Fruit fly (Drosophila melanogaster) whole organism, embryonic: ENCODE results near the gene CG7966.
A peak's percentile ranks its signal among the peaks of the same experiment; 100 is the strongest.

Source experiments
- CG10209 ChIP-seq: fragments of 200-800 bp; sonication (Bioruptor generic); optimal IDR thresholded peaks from 3 replicates; lab custom pipeline; 2017; ENCODE audit warnings: missing biosample characterization, mild to moderate bottlenecking, missing genetic modification characterization, missing genetic modification reagents
- CG10274 ChIP-seq: fragments of 200-800 bp; sonication (Bioruptor generic); optimal IDR thresholded peaks from 3 replicates; lab custom pipeline; 2017; ENCODE audit warnings: missing biosample characterization, mild to moderate bottlenecking, missing genetic modification characterization
- CG11398 ChIP-seq: fragments of 200-800 bp; sonication (Bioruptor generic); optimal IDR thresholded peaks from 2 replicates; lab custom pipeline; 2016; ENCODE audit warnings: missing biosample characterization, missing genetic modification characterization
- CG12219 ChIP-seq: fragments of 200-800 bp; sonication (Bioruptor generic); optimal IDR thresholded peaks from 3 replicates; lab custom pipeline; 2018; ENCODE audit warnings: missing biosample characterization, mild to moderate bottlenecking, missing genetic modification characterization
- CG15011 ChIP-seq: fragments of 200-800 bp; sonication (Bioruptor generic); optimal IDR thresholded peaks from 3 replicates; lab custom pipeline; 2018; ENCODE audit warnings: missing biosample characterization, mild to moderate bottlenecking, missing genetic modification characterization
- CG16779 ChIP-seq: fragments of 200-800 bp; sonication (Bioruptor generic); IDR thresholded peaks from 2 replicates; pipeline ENCODE4 v1.3.6; 2022; ENCODE audit warnings: missing biosample characterization, missing genetic modification characterization
- CG17829 ChIP-seq: fragments of 200-800 bp; optimal IDR thresholded peaks from 2 replicates; lab custom pipeline; 2019; ENCODE audit warnings: missing biosample characterization, mild to moderate bottlenecking, missing genetic modification characterization, moderate library complexity
- CG1792 ChIP-seq: fragments of 200-800 bp; sonication (Bioruptor generic); optimal IDR thresholded peaks from 2 replicates; lab custom pipeline; 2016; ENCODE audit warnings: missing biosample characterization, missing genetic modification characterization
- CG1832 ChIP-seq: fragments of 200-800 bp; sonication (Bioruptor generic); optimal IDR thresholded peaks from 2 replicates; lab custom pipeline; 2017; ENCODE audit warnings: missing biosample characterization, mild to moderate bottlenecking, missing genetic modification characterization, inconsistent platforms
- CG2120 ChIP-seq: fragments of 200-800 bp; sonication (Bioruptor generic); optimal IDR thresholded peaks from 3 replicates; lab custom pipeline; 2016; ENCODE audit warnings: missing biosample characterization, missing genetic modification characterization
- CG2678 ChIP-seq: fragments of 200-800 bp; sonication (Bioruptor generic); optimal IDR thresholded peaks from 3 replicates; lab custom pipeline; 2019; ENCODE audit warnings: missing biosample characterization, mild to moderate bottlenecking, missing genetic modification characterization, moderate library complexity
- CG3847 ChIP-seq: fragments of 200-800 bp; sonication (Bioruptor generic); IDR thresholded peaks from 2 replicates; pipeline ENCODE4 v1.3.6; 2022; ENCODE audit warnings: missing biosample characterization, missing genetic modification characterization
- CG42726 ChIP-seq: fragments of 200-800 bp; sonication (Bioruptor generic); IDR thresholded peaks from 2 replicates; pipeline ENCODE4 v1.3.6; 2022; ENCODE audit warnings: missing biosample characterization, missing genetic modification characterization; ENCODE audit not compliant: partially characterized antibody
- CG4424 ChIP-seq: fragments of 200-800 bp; sonication (Bioruptor generic); optimal IDR thresholded peaks from 3 replicates; lab custom pipeline; 2016; ENCODE audit warnings: missing biosample characterization, missing genetic modification characterization
- CG4707 ChIP-seq: fragments of 200-800 bp; sonication (Bioruptor generic); optimal IDR thresholded peaks from 2 replicates; lab custom pipeline; 2018; ENCODE audit warnings: missing biosample characterization, mild to moderate bottlenecking, missing genetic modification characterization, moderate library complexity
- CG6791 ChIP-seq: fragments of 200-800 bp; sonication (Bioruptor generic); IDR thresholded peaks from 3 replicates; pipeline ENCODE4 v1.3.6; 2022; ENCODE audit warnings: missing biosample characterization, missing genetic modification characterization; ENCODE audit not compliant: partially characterized antibody
- CG7357 ChIP-seq: fragments of 200-800 bp; sonication (Bioruptor generic); IDR thresholded peaks from 3 replicates; pipeline ENCODE4 v1.3.6; 2022; ENCODE audit warnings: missing biosample characterization, missing genetic modification characterization
- CG7786 ChIP-seq: fragments of 200-800 bp; sonication (Bioruptor generic); optimal IDR thresholded peaks from 2 replicates; lab custom pipeline; 2016; ENCODE audit warnings: missing biosample characterization, missing genetic modification characterization
- CG7987 ChIP-seq: fragments of 200-800 bp; sonication (Bioruptor generic); optimal IDR thresholded peaks from 2 replicates; lab custom pipeline; 2018; ENCODE audit warnings: missing biosample characterization, mild to moderate bottlenecking, missing genetic modification characterization, moderate library complexity
- CG9437 ChIP-seq: fragments of 200-800 bp; sonication (Bioruptor generic); optimal IDR thresholded peaks from 2 replicates; lab custom pipeline; 2018; ENCODE audit warnings: missing biosample characterization, mild to moderate bottlenecking, missing genetic modification characterization
- CrebB ChIP-seq: fragments of 200-800 bp; sonication (Bioruptor generic); optimal IDR thresholded peaks from 3 replicates; lab custom pipeline; 2018; ENCODE audit warnings: missing biosample characterization, mild to moderate bottlenecking, missing genetic modification characterization
- D ChIP-seq, 2 experiments: fragments of 200-800 bp in 1 of 2; fragments of >200 bp in 1 of 2; sonication (Bioruptor generic) in 1 of 2; optimal IDR thresholded peaks; 2 replicates in 1 of 2; 3 replicates in 1 of 2; lab custom pipeline; 2017; ENCODE audit warnings: mild to moderate bottlenecking in 1 of 2, missing biosample characterization in 1 of 2, missing genetic modification characterization in 1 of 2, missing genetic modification reagents in 1 of 2
- Dad ChIP-seq: fragments of 200-800 bp; sonication (Bioruptor generic); optimal IDR thresholded peaks from 3 replicates; lab custom pipeline; 2016; ENCODE audit warnings: missing biosample characterization, missing genetic modification characterization
- Dfd ChIP-seq, 2 experiments: fragments of >200 bp; optimal IDR thresholded peaks; 2 replicates each; lab custom pipeline; 2017; ENCODE audit warnings: missing biosample characterization in 2 of 2, missing genetic modification characterization in 2 of 2
- Dp ChIP-seq: fragments of 200-800 bp; sonication (Bioruptor generic); optimal IDR thresholded peaks from 2 replicates; lab custom pipeline; 2018; ENCODE audit warnings: missing biosample characterization, mild to moderate bottlenecking, missing genetic modification characterization, moderate library complexity
- Dref ChIP-seq: fragments of 200-800 bp; sonication (Bioruptor generic); IDR thresholded peaks from 2 replicates; pipeline ENCODE4 v1.3.6; 2022; ENCODE audit warnings: missing biosample characterization, missing genetic modification characterization
- Fer1 ChIP-seq: fragments of 200-800 bp; sonication (Bioruptor generic); optimal IDR thresholded peaks from 2 replicates; lab custom pipeline; 2017; ENCODE audit warnings: missing biosample characterization, mild to moderate bottlenecking, missing genetic modification characterization
- GATAe ChIP-seq: fragments of 200-800 bp; sonication (Bioruptor generic); conservative IDR thresholded peaks from 2 replicates; pipeline ENCODE4 v1.3.6; 2022; ENCODE audit warnings: missing biosample characterization, missing genetic modification characterization
- Gug ChIP-seq: fragments of 200-800 bp; sonication (Bioruptor generic); IDR thresholded peaks from 4 replicates; pipeline ENCODE4 v1.3.6; 2022; ENCODE audit warnings: missing biosample characterization, missing genetic modification characterization
- HHEX ChIP-seq: fragments of 200-800 bp; sonication (Bioruptor generic); optimal IDR thresholded peaks from 3 replicates; lab custom pipeline; 2017; ENCODE audit warnings: missing biosample characterization, mild to moderate bottlenecking, missing genetic modification characterization, missing genetic modification reagents
- Hr39 ChIP-seq: fragments of >200 bp; optimal IDR thresholded peaks from 2 replicates; lab custom pipeline; 2017
- Jarid2 ChIP-seq: fragments of 200-800 bp; sonication (Bioruptor generic); optimal IDR thresholded peaks from 3 replicates; lab custom pipeline; 2017; ENCODE audit warnings: mild to moderate bottlenecking, missing biosample characterization, missing genetic modification reagents, missing genetic modification characterization
- Spps ChIP-seq: fragments of 200-800 bp; sonication (Bioruptor generic); optimal IDR thresholded peaks from 2 replicates; lab custom pipeline; 2018; ENCODE audit warnings: missing biosample characterization, mild to moderate bottlenecking, missing genetic modification characterization
- Usf ChIP-seq: fragments of 200-800 bp; sonication (Bioruptor generic); optimal IDR thresholded peaks from 2 replicates; lab custom pipeline; 2017; ENCODE audit warnings: missing genotype, missing biosample characterization, missing genetic modification characterization
- br ChIP-seq: fragments of >200 bp; optimal IDR thresholded peaks from 2 replicates; lab custom pipeline; 2017
- ci ChIP-seq: fragments of 200-800 bp; sonication (Bioruptor generic); IDR thresholded peaks from 3 replicates; pipeline ENCODE4 v1.3.6; 2022; ENCODE audit warnings: missing biosample characterization, missing genetic modification characterization
- esg ChIP-seq: fragments of 200-800 bp; sonication (Bioruptor generic); conservative IDR thresholded peaks from 2 replicates; pipeline ENCODE4 v1.3.6; 2022; ENCODE audit warnings: missing biosample characterization, missing genetic modification characterization
- exex ChIP-seq: fragments of 200-800 bp; sonication (Bioruptor generic); optimal IDR thresholded peaks from 4 replicates; lab custom pipeline; 2018; ENCODE audit warnings: missing biosample characterization, mild to moderate bottlenecking, missing genetic modification characterization, moderate library complexity
- eyg ChIP-seq: fragments of 200-800 bp; sonication (Bioruptor generic); optimal IDR thresholded peaks from 3 replicates; lab custom pipeline; 2016; ENCODE audit warnings: missing biosample characterization, missing genetic modification characterization
- fd96Cb ChIP-seq: fragments of 200-800 bp; sonication (Bioruptor generic); optimal IDR thresholded peaks from 2 replicates; lab custom pipeline; 2018; ENCODE audit warnings: missing biosample characterization, mild to moderate bottlenecking, missing genetic modification characterization, moderate library complexity
- grn ChIP-seq: fragments of 200-800 bp; sonication (Bioruptor generic); optimal IDR thresholded peaks from 3 replicates; lab custom pipeline; 2017; ENCODE audit warnings: missing biosample characterization, missing genetic modification characterization
- hbn ChIP-seq: fragments of 200-800 bp; sonication (Bioruptor generic); IDR thresholded peaks from 2 replicates; pipeline ENCODE4 v1.3.6; 2022; ENCODE audit warnings: missing biosample characterization, missing genetic modification characterization; ENCODE audit not compliant: partially characterized antibody
- nom ChIP-seq: fragments of 200-800 bp; sonication (Bioruptor generic); optimal IDR thresholded peaks from 2 replicates; lab custom pipeline; 2017; ENCODE audit warnings: missing biosample characterization, missing genetic modification characterization, mild to moderate bottlenecking, moderate library complexity, missing genetic modification reagents
- odd ChIP-seq: fragments of 200-800 bp; sonication (Bioruptor generic); optimal IDR thresholded peaks from 2 replicates; lab custom pipeline; 2017; ENCODE audit warnings: missing biosample characterization, mild to moderate bottlenecking, missing genetic modification characterization
- ro ChIP-seq: fragments of 200-800 bp; sonication (Bioruptor generic); IDR thresholded peaks from 2 replicates; pipeline ENCODE4 v1.3.6; 2022; ENCODE audit warnings: missing biosample characterization, missing genetic modification characterization
- schlank ChIP-seq: fragments of 200-800 bp; sonication (Bioruptor generic); optimal IDR thresholded peaks from 2 replicates; lab custom pipeline; 2018; ENCODE audit warnings: missing biosample characterization, mild to moderate bottlenecking, missing genetic modification characterization
- slp2 ChIP-seq: fragments of 200-800 bp; sonication (Bioruptor generic); optimal IDR thresholded peaks from 2 replicates; lab custom pipeline; 2016; ENCODE audit warnings: missing biosample characterization, missing genetic modification characterization
- sna ChIP-seq: fragments of 200-800 bp; sonication (Bioruptor generic); IDR thresholded peaks from 2 replicates; pipeline ENCODE4 v1.3.6; 2022; ENCODE audit warnings: missing biosample characterization, missing genetic modification characterization; ENCODE audit not compliant: partially characterized antibody
- stwl ChIP-seq: fragments of 200-800 bp; sonication (Bioruptor generic); optimal IDR thresholded peaks from 3 replicates; lab custom pipeline; 2018; ENCODE audit warnings: missing biosample characterization, mild to moderate bottlenecking, missing genetic modification characterization, moderate library complexity
- trem ChIP-seq: fragments of 200-800 bp; optimal IDR thresholded peaks from 3 replicates; lab custom pipeline; 2019; ENCODE audit warnings: missing biosample characterization, mild to moderate bottlenecking, missing genetic modification characterization, moderate library complexity

CG7966 gene

DNA sequence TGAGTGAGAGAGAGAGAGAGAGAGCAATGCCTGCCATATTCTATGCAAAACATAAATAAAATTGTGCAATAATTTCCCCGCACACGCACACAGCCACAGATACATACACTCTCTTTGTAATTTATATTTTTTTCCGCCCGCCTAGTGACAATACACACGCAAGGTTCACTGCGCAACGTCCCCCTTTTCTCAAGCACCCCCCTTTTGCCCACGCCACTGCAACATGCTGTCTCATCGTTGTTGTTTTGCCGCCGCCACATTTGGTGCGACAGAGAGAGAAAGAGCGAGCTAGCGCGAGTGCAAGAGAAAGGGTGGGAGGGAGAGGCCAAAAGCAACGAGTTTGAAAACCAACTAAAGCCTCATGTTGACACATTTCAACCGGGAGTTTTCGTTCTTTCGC, 38.9 kb downstream of the CG7966 start (continued):
- TF ChIP-seq CG10209 (GFP tag; lab: Kevin White, UChicago) (peak; percentile 54), CG7786 (GFP tag; lab: Kevin White, UChicago) (peak; percentile 65), CrebB (tag; lab: Kevin White, UChicago) (peak; percentile 66), CG1792 (no peak), HHEX (no peak), GATAe (GFP tag; lab: Robert Waterston, UW) (no peak), nom (GFP tag; lab: Kevin White, UChicago) (peak; percentile 75), sna (GFP tag; lab: Robert Waterston, UW) (no peak), ro (GFP tag; lab: Robert Waterston, UW) (no peak), Dp (GFP tag; lab: Kevin White, UChicago) (no peak), grn (GFP tag; lab: Kevin White, UChicago) (no peak), stwl (tag; lab: Kevin White, UChicago) (no peak), trem (no peak), CG10274 (GFP tag; lab: Kevin White, UChicago) (no peak), CG7987 (GFP tag; lab: Kevin White, UChicago) (peak; percentile 64), CG3847 (GFP tag; lab: Robert Waterston, UW) (peak; percentile 52), CG11398 (GFP tag; lab: Kevin White, UChicago) (no peak), Hr39 (lab: Kevin White, UChicago) (no peak), CG4707 (GFP tag; lab: Kevin White, UChicago) (peak; percentile 43), CG17829 (tag; lab: Kevin White, UChicago) (peak; percentile 45), CG4424 (GFP tag; lab: Kevin White, UChicago) (peak; percentile 18), Dfd (GFP tag; optimal IDR thresholded peaks at IDR 0.05; lab: Kevin White, UChicago) (no peak), Gug (GFP tag; lab: Robert Waterston, UW) (peak; percentile 65; the same call in 3 of the 4 replicates), Dref (GFP tag; lab: Robert Waterston, UW) (no peak), CG2678 (tag; lab: Kevin White, UChicago) (peak; percentile 57), Spps (tag; lab: Kevin White, UChicago) (no peak), br (no peak), slp2 (GFP tag; lab: Kevin White, UChicago) (peak; percentile 53), Jarid2 (peak; percentile 24), hbn (GFP tag; lab: Robert Waterston, UW) (no peak), ci (GFP tag; lab: Robert Waterston, UW) (peak; percentile 82), CG7357 (GFP tag; lab: Robert Waterston, UW) (0 out of 3 replicates have a peak, but pooled peaks have one; percentile 29), schlank (tag; lab: Kevin White, UChicago) (peak; percentile 29), Fer1 (GFP tag; lab: Kevin White, UChicago) (peak; percentile 50), odd (GFP tag; lab: Kevin White, UChicago) (peak; percentile 7), Dad (peak; percentile 31), CG16779 (GFP tag; lab: Robert Waterston, UW) (peak; percentile 57; the same call in 1 of the 2 replicates), CG12219 (GFP tag; lab: Kevin White, UChicago) (no peak), CG42726 (0 out of 2 replicates have a peak, but pooled peaks have one; percentile 52), CG1832 (GFP tag; lab: Kevin White, UChicago) (peak; percentile 96), eyg (peak; percentile 66), D (optimal IDR thresholded peaks at IDR 0.05; lab: Kevin White, UChicago) (no peak), D (GFP tag; optimal IDR thresholded peaks at IDR 0.05; lab: Kevin White, UChicago) (peak; percentile 40), fd96Cb (no peak), CG6791 (GFP tag; lab: Robert Waterston, UW) (0 out of 3 replicates have a peak, but pooled peaks have one; percentile 11), CG2120 (GFP tag; lab: Kevin White, UChicago) (peak; percentile 72), CG15011 (no peak), Usf (no peak), esg (peak; percentile 51), CG9437 (GFP tag; lab: Kevin White, UChicago) (peak; percentile 5), exex (no peak)
